Worm (Caenorhabditis elegans) whole organism, L1 larva: ENCODE measurements around the gene spd-3.

Experiments
- C16A3.4 ChIP-seq: fragments of 150-350 bp; optimal IDR thresholded peaks from 2 replicates; lab custom pipeline; 2014; ENCODE audit warnings: missing biosample characterization, missing genetic modification characterization
- C34B4.2 ChIP-seq: sonication (generic microtip); optimal IDR thresholded peaks from 2 replicates; lab custom pipeline; 2017; ENCODE audit warnings: mild to moderate bottlenecking, missing genetic modification characterization, missing compliant biosample characterization
- aha-1 ChIP-seq: fragments of 150-350 bp; optimal IDR thresholded peaks from 2 replicates; lab custom pipeline; 2014; ENCODE audit warnings: missing biosample characterization, missing genetic modification characterization
- alr-1 ChIP-seq: fragments of 200-800 bp; sonication (Bioruptor generic); optimal IDR thresholded peaks from 2 replicates; lab custom pipeline; 2018; ENCODE audit warnings: borderline replicate concordance, mild to moderate bottlenecking, missing genetic modification characterization, missing compliant biosample characterization
- aly-2 ChIP-seq: fragments of 150-350 bp; optimal IDR thresholded peaks from 2 replicates; lab custom pipeline; 2014; ENCODE audit warnings: missing biosample characterization, missing genetic modification characterization
- ama-1 ChIP-seq: fragments of 150-350 bp; optimal IDR thresholded peaks from 2 replicates; lab custom pipeline; 2014
- blmp-1 ChIP-seq: fragments of 150-350 bp; optimal IDR thresholded peaks from 2 replicates; lab custom pipeline; 2014; ENCODE audit warnings: missing biosample characterization, missing genetic modification characterization
- ceh-63 ChIP-seq: fragments of 200-800 bp; sonication (Bioruptor generic); optimal IDR thresholded peaks from 2 replicates; lab custom pipeline; 2018; ENCODE audit warnings: mild to moderate bottlenecking, missing genetic modification characterization, missing compliant biosample characterization
- ceh-8 ChIP-seq: fragments of 200-800 bp; sonication (Bioruptor generic); optimal IDR thresholded peaks from 2 replicates; lab custom pipeline; 2018; ENCODE audit warnings: mild to moderate bottlenecking, missing genetic modification characterization, moderate library complexity, missing compliant biosample characterization
- efl-1 ChIP-seq, 4 experiments: fragments of 150-350 bp; optimal IDR thresholded peaks in 3 of 4; peaks in 1 of 4; 1 replicate in 1 of 4; 2 replicates in 3 of 4; lab custom pipeline; 2014; ENCODE audit warnings: missing biosample characterization in 2 of 4, missing genetic modification characterization in 2 of 4, missing genetic modification reagents in 2 of 4
- egl-13 ChIP-seq: sonication (generic microtip); optimal IDR thresholded peaks from 2 replicates; lab custom pipeline; 2016; ENCODE audit warnings: missing genotype, missing genetic modification reagents, missing genetic modification characterization, missing compliant biosample characterization
- egl-27 ChIP-seq, 2 experiments: fragments of 150-350 bp in 1 of 2; sonication (generic microtip); optimal IDR thresholded peaks; 3 replicates each; lab custom pipeline; 2017 to 2018; ENCODE audit warnings: missing biosample characterization in 2 of 2, missing genetic modification characterization in 2 of 2, missing genetic modification reagents in 2 of 2
- elt-2 ChIP-seq: sonication (generic microtip); optimal IDR thresholded peaks from 2 replicates; lab custom pipeline; 2016; ENCODE audit warnings: missing genetic modification characterization, mild to moderate bottlenecking, inconsistent platforms, missing compliant biosample characterization, missing genetic modification reagents
- elt-3 ChIP-seq, 6 experiments: fragments of 150-350 bp in 1 of 6; sonication (generic microtip); optimal IDR thresholded peaks; 2 replicates each; lab custom pipeline; 2017 to 2018; ENCODE audit warnings: missing biosample characterization in 6 of 6, missing genetic modification characterization in 6 of 6, inconsistent platforms in 1 of 6
- ets-5 ChIP-seq: fragments of 200-800 bp; sonication (Bioruptor generic); IDR thresholded peaks from 2 replicates; pipeline ENCODE4 v1.3.6; 2022; ENCODE audit warnings: missing genetic modification characterization, missing compliant biosample characterization
- fkh-4 ChIP-seq: sonication (generic microtip); optimal IDR thresholded peaks from 2 replicates; lab custom pipeline; 2016; ENCODE audit warnings: missing compliant biosample characterization, missing genetic modification characterization, borderline replicate concordance
- fkh-8 ChIP-seq: sonication (generic microtip); optimal IDR thresholded peaks from 2 replicates; lab custom pipeline; 2016; ENCODE audit warnings: mild to moderate bottlenecking, missing genetic modification characterization, missing compliant biosample characterization
- irx-1 ChIP-seq: sonication (generic microtip); optimal IDR thresholded peaks from 2 replicates; lab custom pipeline; 2016; ENCODE audit warnings: missing genetic modification characterization, missing compliant biosample characterization
- jun-1 ChIP-seq: fragments of 150-350 bp; optimal IDR thresholded peaks from 2 replicates; lab custom pipeline; 2014; ENCODE audit warnings: missing biosample characterization, missing genetic modification reagents, missing genetic modification characterization
- lin-13 ChIP-seq: fragments of 150-350 bp; optimal IDR thresholded peaks from 2 replicates; lab custom pipeline; 2014; ENCODE audit warnings: missing biosample characterization, missing genetic modification reagents, missing genetic modification characterization
- lin-14 ChIP-seq: fragments of 200-800 bp; sonication (Bioruptor generic); optimal IDR thresholded peaks from 2 replicates; lab custom pipeline; 2018; ENCODE audit warnings: mild to moderate bottlenecking, missing genetic modification characterization, moderate library complexity, missing compliant biosample characterization
- lin-35 ChIP-seq, 2 experiments: fragments of 150-350 bp; optimal IDR thresholded peaks; 2 replicates each; lab custom pipeline; 2014; ENCODE audit warnings: missing biosample characterization in 2 of 2, missing genetic modification characterization in 2 of 2, missing genetic modification reagents in 2 of 2
- lir-3 ChIP-seq: sonication (generic microtip); optimal IDR thresholded peaks from 2 replicates; lab custom pipeline; 2016; ENCODE audit warnings: mild to moderate bottlenecking, missing genetic modification characterization, moderate library complexity, missing compliant biosample characterization; ENCODE audit not compliant: poor library complexity
- lsy-2 ChIP-seq, 2 experiments: fragments of 150-350 bp; optimal IDR thresholded peaks; 2 replicates each; lab custom pipeline; 2014; ENCODE audit warnings: missing biosample characterization in 2 of 2, missing genetic modification characterization in 2 of 2
- mef-2 ChIP-seq: fragments of 150-350 bp; optimal IDR thresholded peaks from 2 replicates; lab custom pipeline; 2014; ENCODE audit warnings: missing biosample characterization, missing genetic modification characterization
- nhr-12 ChIP-seq: sonication (generic microtip); optimal IDR thresholded peaks from 2 replicates; lab custom pipeline; 2017; ENCODE audit warnings: missing biosample characterization, missing genetic modification characterization
- nhr-19 ChIP-seq: fragments of 200-800 bp; sonication (Bioruptor generic); conservative IDR thresholded peaks from 2 replicates; pipeline ENCODE4 v1.3.6; 2022; ENCODE audit warnings: missing genetic modification characterization, missing compliant biosample characterization
- nhr-28 ChIP-seq: fragments of 150-350 bp; optimal IDR thresholded peaks from 2 replicates; lab custom pipeline; 2014; ENCODE audit warnings: missing biosample characterization, missing genetic modification characterization
- nhr-47 ChIP-seq: sonication (generic microtip); optimal IDR thresholded peaks from 2 replicates; lab custom pipeline; 2016; ENCODE audit warnings: mild to moderate bottlenecking, missing genetic modification characterization, moderate library complexity, missing compliant biosample characterization
- nhr-71 ChIP-seq: sonication (generic microtip); optimal IDR thresholded peaks from 2 replicates; lab custom pipeline; 2016; ENCODE audit warnings: mild to moderate bottlenecking, missing genetic modification characterization, moderate library complexity, missing compliant biosample characterization
- nhr-76 ChIP-seq: sonication (generic microtip); optimal IDR thresholded peaks from 2 replicates; lab custom pipeline; 2017; ENCODE audit warnings: missing biosample characterization, missing genetic modification characterization
- nhr-77 ChIP-seq: fragments of 150-350 bp; optimal IDR thresholded peaks from 2 replicates; lab custom pipeline; 2014; ENCODE audit warnings: missing biosample characterization, missing genetic modification characterization
- nhr-84 ChIP-seq: sonication (generic microtip); optimal IDR thresholded peaks from 2 replicates; lab custom pipeline; 2017; ENCODE audit warnings: missing biosample characterization, missing genetic modification characterization
- nhr-90 ChIP-seq: sonication (generic microtip); optimal IDR thresholded peaks from 2 replicates; lab custom pipeline; 2016; ENCODE audit warnings: mild to moderate bottlenecking, missing genetic modification characterization, missing compliant biosample characterization; ENCODE audit not compliant: poor library complexity
- pag-3 ChIP-seq: sonication (generic microtip); optimal IDR thresholded peaks from 2 replicates; lab custom pipeline; 2017; ENCODE audit warnings: missing genetic modification characterization, mild to moderate bottlenecking, missing compliant biosample characterization, antibody characterized with exemption, borderline replicate concordance; ENCODE audit not compliant: insufficient read depth
- pax-3 ChIP-seq: fragments of 200-800 bp; sonication (Bioruptor generic); optimal IDR thresholded peaks from 2 replicates; lab custom pipeline; 2018; ENCODE audit warnings: mild to moderate bottlenecking, missing genetic modification characterization, moderate library complexity, missing compliant biosample characterization
- pqm-1 ChIP-seq: sonication (generic microtip); optimal IDR thresholded peaks from 3 replicates; lab custom pipeline; 2017; ENCODE audit warnings: missing biosample characterization, missing genetic modification characterization
- rnt-1 ChIP-seq: sonication (generic microtip); optimal IDR thresholded peaks from 2 replicates; lab custom pipeline; 2016; ENCODE audit warnings: mild to moderate bottlenecking, missing genetic modification characterization, moderate library complexity, missing compliant biosample characterization
- skn-1 ChIP-seq: fragments of 150-350 bp; optimal IDR thresholded peaks from 2 replicates; lab custom pipeline; 2014; ENCODE audit warnings: missing biosample characterization, missing genetic modification characterization
- snu-23 ChIP-seq: sonication (generic microtip); optimal IDR thresholded peaks from 2 replicates; lab custom pipeline; 2016; ENCODE audit warnings: missing genetic modification characterization, missing compliant biosample characterization
- sox-4 ChIP-seq: sonication (generic microtip); optimal IDR thresholded peaks from 2 replicates; lab custom pipeline; 2016; ENCODE audit warnings: missing genetic modification characterization, missing compliant biosample characterization
- sptf-1 ChIP-seq: fragments of 150-350 bp; optimal IDR thresholded peaks from 2 replicates; lab custom pipeline; 2014; ENCODE audit warnings: missing biosample characterization, missing genetic modification characterization
- swsn-7 ChIP-seq: sonication (generic microtip); optimal IDR thresholded peaks from 2 replicates; lab custom pipeline; 2016; ENCODE audit warnings: missing genetic modification characterization, missing compliant biosample characterization
- tlp-1 ChIP-seq: fragments of 150-350 bp; optimal IDR thresholded peaks from 2 replicates; lab custom pipeline; 2014; ENCODE audit warnings: missing biosample characterization, missing genetic modification characterization
- unc-30 ChIP-seq: sonication (generic microtip); optimal IDR thresholded peaks from 2 replicates; lab custom pipeline; 2017; ENCODE audit warnings: missing biosample characterization, missing genetic modification characterization
- unc-62 ChIP-seq: fragments of 150-350 bp; optimal IDR thresholded peaks from 2 replicates; lab custom pipeline; 2014; ENCODE audit warnings: missing biosample characterization, missing genetic modification reagents, missing genetic modification characterization
- unc-86 ChIP-seq: sonication (generic microtip); optimal IDR thresholded peaks from 2 replicates; lab custom pipeline; 2016; ENCODE audit warnings: missing genetic modification characterization, missing compliant biosample characterization
- vab-15 ChIP-seq: sonication (generic microtip); optimal IDR thresholded peaks from 2 replicates; lab custom pipeline; 2017; ENCODE audit warnings: missing genotype, mild to moderate bottlenecking, missing genetic modification characterization, missing compliant biosample characterization
- xbp-1 ChIP-seq: sonication (generic microtip); optimal IDR thresholded peaks from 2 replicates; lab custom pipeline; 2016; ENCODE audit warnings: missing genetic modification characterization, missing compliant biosample characterization
- zag-1 ChIP-seq: fragments of 150-350 bp; optimal IDR thresholded peaks from 2 replicates; lab custom pipeline; 2014; ENCODE audit warnings: missing biosample characterization, missing genetic modification characterization
- zip-4 ChIP-seq: fragments of 200-800 bp; sonication (Bioruptor generic); optimal IDR thresholded peaks from 2 replicates; lab custom pipeline; 2018; ENCODE audit warnings: mild to moderate bottlenecking, missing genetic modification characterization, moderate library complexity, missing compliant biosample characterization
- ztf-11 ChIP-seq, 2 experiments: sonication (generic microtip); optimal IDR thresholded peaks; 2 replicates each; lab custom pipeline; 2016 to 2017; ENCODE audit warnings: missing genetic modification characterization in 2 of 2, missing biosample characterization in 1 of 2, missing compliant biosample characterization in 1 of 2

Gene spd-3

DNA sequence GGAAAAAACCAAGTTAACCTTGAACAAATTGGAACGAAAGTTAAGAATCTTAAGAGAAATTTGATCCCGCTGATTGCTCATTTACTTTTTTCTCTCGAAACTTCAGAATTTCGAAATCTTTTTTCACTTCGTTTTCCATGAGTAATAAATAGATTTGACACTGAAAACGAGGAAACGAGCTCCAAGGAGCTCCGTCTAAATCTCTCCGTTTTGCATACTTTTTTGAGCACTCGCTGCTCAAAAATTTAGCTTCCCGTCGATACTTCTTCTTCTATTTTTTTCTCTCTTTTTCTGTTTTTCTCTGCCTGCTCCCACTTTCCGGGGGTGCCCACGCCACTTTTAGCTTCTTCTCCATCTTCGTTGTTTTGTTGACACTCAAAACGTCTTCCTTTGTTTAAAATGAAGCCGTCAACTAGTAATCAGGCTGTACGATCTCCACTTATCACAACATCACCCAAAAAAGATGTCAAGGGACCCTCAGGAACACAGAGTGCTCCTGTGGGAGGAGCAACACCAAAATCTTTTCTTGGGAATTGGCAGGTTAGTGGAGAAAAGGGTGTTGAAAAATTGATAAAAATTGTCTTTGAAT lies 44.1 kb downstream of the spd-3 start, which contains the start of gene C17H12.10 (continued):
- TF ChIP-seq ets-5 (GFP tag; lab: Robert Waterston, UW) = no peak
- no peak for TF ChIP-seq jun-1 (tag; lab: Kevin White, UChicago)
- TF ChIP-seq zip-4 (GFP tag; lab: Kevin White, UChicago) = no peak
- peak; percentile 39 for TF ChIP-seq nhr-47 (tag; lab: Kevin White, UChicago)
- TF ChIP-seq pqm-1 (tag; lab: Kevin White, UChicago) = no peak
- peak; percentile 22 for TF ChIP-seq snu-23 (GFP tag; lab: Kevin White, UChicago)
- TF ChIP-seq C16A3.4 (tag; lab: Kevin White, UChicago) = no peak
- TF ChIP-seq lir-3 = no peak
- no peak for TF ChIP-seq egl-13 (tag; lab: Kevin White, UChicago)
- no peak for TF ChIP-seq fkh-4 (tag; lab: Kevin White, UChicago)
- TF ChIP-seq egl-27 (tag; optimal IDR thresholded peaks at IDR 0.05; lab: Kevin White, UChicago) = no peak
- no peak for TF ChIP-seq sptf-1 (tag; lab: Kevin White, UChicago)
- TF ChIP-seq unc-62 = no peak
- TF ChIP-seq aly-2 = no peak
- TF ChIP-seq elt-3 (tag; optimal IDR thresholded peaks at IDR 0.05; lab: Kevin White, UChicago) = no peak
- TF ChIP-seq pag-3 (tag; lab: Kevin White, UChicago) = no peak
- TF ChIP-seq C34B4.2 (tag; lab: Kevin White, UChicago) = no peak
- peak in 1 of 2 experiments; percentile 21 for TF ChIP-seq lin-35 (GFP tag; optimal IDR thresholded peaks at IDR 0.05; lab: Kevin White, UChicago)
- TF ChIP-seq skn-1 = peak; percentile 56
- TF ChIP-seq ceh-8 (GFP tag; lab: Kevin White, UChicago) = no peak
- TF ChIP-seq unc-86 (tag; lab: Kevin White, UChicago) = peak; percentile 18
- no peak for TF ChIP-seq nhr-77 (tag; lab: Kevin White, UChicago)
- no peak for TF ChIP-seq ceh-63
- no peak for TF ChIP-seq tlp-1 (tag; lab: Kevin White, UChicago)
- TF ChIP-seq unc-30 (tag; lab: Kevin White, UChicago) = no peak
- TF ChIP-seq efl-1 (optimal IDR thresholded peaks at IDR 0.05; lab: Kevin White, UChicago) = peak; percentile 13 to 26
- no peak for TF ChIP-seq efl-1 (GFP tag; optimal IDR thresholded peaks at IDR 0.05 in 1 of 2; lab: Kevin White, UChicago)
- no peak for TF ChIP-seq aha-1
- TF ChIP-seq zag-1 = no peak
- no peak for TF ChIP-seq blmp-1 (tag; lab: Kevin White, UChicago)
- no peak for TF ChIP-seq nhr-19 (GFP tag; lab: Robert Waterston, UW)
- peak; percentile 82 for TF ChIP-seq lin-14
- TF ChIP-seq nhr-84 = no peak
- TF ChIP-seq nhr-28 (tag; lab: Kevin White, UChicago) = no peak
- no peak for TF ChIP-seq ztf-11 (tag; optimal IDR thresholded peaks at IDR 0.05; lab: Kevin White, UChicago)
- peak; percentile 8 for TF ChIP-seq swsn-7 (tag; lab: Kevin White, UChicago)
- no peak for TF ChIP-seq ama-1
- TF ChIP-seq lsy-2 (tag; optimal IDR thresholded peaks at IDR 0.05; lab: Kevin White, UChicago) = peak in 1 of 2 experiments; percentile 67
- no peak for TF ChIP-seq lin-13 (GFP tag; lab: Kevin White, UChicago)
- no peak for TF ChIP-seq mef-2 (tag; lab: Kevin White, UChicago)
- no peak for TF ChIP-seq nhr-76
- no peak for TF ChIP-seq vab-15 (tag; lab: Kevin White, UChicago)
- TF ChIP-seq nhr-71 (tag; lab: Kevin White, UChicago) = peak; percentile 48
- TF ChIP-seq elt-2 (tag; lab: Kevin White, UChicago) = no peak
- no peak for TF ChIP-seq rnt-1
- no peak for TF ChIP-seq nhr-90 (tag; lab: Kevin White, UChicago)
- no peak for TF ChIP-seq irx-1 (tag; lab: Kevin White, UChicago)
- no peak for TF ChIP-seq nhr-12
- TF ChIP-seq pax-3 (tag; lab: Kevin White, UChicago) = no peak
- no peak for TF ChIP-seq alr-1 (tag; lab: Kevin White, UChicago)
- TF ChIP-seq xbp-1 (tag; lab: Kevin White, UChicago) = no peak
- peak; percentile 47 for TF ChIP-seq fkh-8
- no peak for TF ChIP-seq sox-4
